Worm (Caenorhabditis elegans) whole organism, young adult: Measurements from ENCODE around the gene col-167.
A peak's percentile ranks its signal among the peaks of the same experiment; 100 is the strongest.

Experiments
- B0261.1 ChIP-seq: sonication (generic microtip); optimal IDR thresholded peaks from 2 replicates; lab custom pipeline; 2016; ENCODE audit warnings: mild to moderate bottlenecking, missing genetic modification characterization, moderate library complexity, missing compliant biosample characterization
- C17E4.6 ChIP-seq: fragments of 200-800 bp; sonication (Bioruptor generic); IDR thresholded peaks from 2 replicates; pipeline ENCODE4 v1.3.6; 2022; ENCODE audit warnings: missing genetic modification reagents, missing genetic modification characterization, missing compliant biosample characterization
- F39B2.1 ChIP-seq: fragments of 200-800 bp; sonication (Bioruptor generic); IDR thresholded peaks from 2 replicates; pipeline ENCODE4 v1.3.6; 2022; ENCODE audit warnings: missing genetic modification reagents, missing genetic modification characterization, missing compliant biosample characterization
- K12H6.12 ChIP-seq: fragments of 200-800 bp; sonication (Bioruptor generic); optimal IDR thresholded peaks from 2 replicates; lab custom pipeline; 2018; ENCODE audit warnings: mild to moderate bottlenecking, missing genetic modification characterization, missing compliant biosample characterization
- T07F8.4 ChIP-seq: sonication (generic microtip); optimal IDR thresholded peaks from 2 replicates; lab custom pipeline; 2016; ENCODE audit warnings: mild to moderate bottlenecking, missing genetic modification characterization, moderate library complexity, missing compliant biosample characterization
- Y56A3A.18 ChIP-seq: fragments of 200-800 bp; sonication (Bioruptor generic); IDR thresholded peaks from 2 replicates; pipeline ENCODE4 v1.3.6; 2022; ENCODE audit warnings: missing genetic modification reagents, missing genetic modification characterization, missing compliant biosample characterization
- ama-1 ChIP-seq, 3 experiments: fragments of 150-350 bp in 1 of 3; sonication (generic microtip) in 2 of 3; optimal IDR thresholded peaks; 2 replicates each; lab custom pipeline; 2014 to 2018; ENCODE audit warnings: missing biosample characterization in 2 of 3, missing genetic modification characterization in 2 of 3, missing genetic modification reagents in 2 of 3
- aptf-3 ChIP-seq: fragments of 200-800 bp; sonication (Bioruptor generic); IDR thresholded peaks from 2 replicates; pipeline ENCODE4 v1.3.6; 2022; ENCODE audit warnings: missing genetic modification characterization, missing compliant biosample characterization
- attf-5 ChIP-seq: fragments of 200-800 bp; sonication (Bioruptor generic); optimal IDR thresholded peaks from 2 replicates; lab custom pipeline; 2018; ENCODE audit warnings: mild to moderate bottlenecking, missing genetic modification characterization, missing compliant biosample characterization
- cebp-1 ChIP-seq, 2 experiments: fragments of 200-800 bp in 1 of 2; sonication (Bioruptor generic) in 1 of 2; sonication (generic microtip) in 1 of 2; IDR thresholded peaks in 1 of 2; optimal IDR thresholded peaks in 1 of 2; 2 replicates each; pipeline versions ENCODE4 v1.3.6 to Lab custom; 2017 to 2022; ENCODE audit warnings: missing compliant biosample characterization in 2 of 2, missing genetic modification characterization in 2 of 2, mild to moderate bottlenecking in 1 of 2, missing genetic modification reagents in 1 of 2, moderate library complexity in 1 of 2
- die-1 ChIP-seq: sonication (generic microtip); optimal IDR thresholded peaks from 2 replicates; lab custom pipeline; 2016; ENCODE audit warnings: missing genotype, mild to moderate bottlenecking, missing genetic modification characterization, missing compliant biosample characterization
- egl-44 ChIP-seq: fragments of 200-800 bp; sonication (Bioruptor generic); IDR thresholded peaks from 2 replicates; pipeline ENCODE4 v1.3.6; 2022; ENCODE audit warnings: missing genetic modification reagents, missing genetic modification characterization, missing compliant biosample characterization
- egrh-3 ChIP-seq: fragments of 200-800 bp; sonication (Bioruptor generic); IDR thresholded peaks from 2 replicates; pipeline ENCODE4 v1.3.6; 2022; ENCODE audit warnings: missing genetic modification reagents, missing genetic modification characterization, missing compliant biosample characterization
- ekl-4 ChIP-seq: fragments of 200-800 bp; sonication (Bioruptor generic); IDR thresholded peaks from 2 replicates; pipeline ENCODE4 v1.3.6; 2022; ENCODE audit warnings: missing genetic modification reagents, missing genetic modification characterization, missing compliant biosample characterization
- him-1 ChIP-seq: sonication (generic microtip); optimal IDR thresholded peaks from 2 replicates; lab custom pipeline; 2016; ENCODE audit warnings: missing genotype, missing genetic modification reagents, missing genetic modification characterization, missing compliant biosample characterization
- hlh-26 ChIP-seq: fragments of 200-800 bp; sonication (Bioruptor generic); conservative IDR thresholded peaks from 2 replicates; pipeline ENCODE4 v1.3.6; 2022; ENCODE audit warnings: missing genetic modification reagents, missing genetic modification characterization, missing compliant biosample characterization
- hmg-20 ChIP-seq: fragments of 200-800 bp; sonication (Bioruptor generic); IDR thresholded peaks from 2 replicates; pipeline ENCODE4 v1.3.6; 2022; ENCODE audit warnings: missing genetic modification reagents, missing genetic modification characterization, missing compliant biosample characterization
- nfyb-1 ChIP-seq: fragments of 200-800 bp; sonication (Bioruptor generic); IDR thresholded peaks from 2 replicates; pipeline ENCODE4 v1.3.6; 2022; ENCODE audit warnings: missing genetic modification reagents, missing genetic modification characterization, missing compliant biosample characterization
- nhr-179 ChIP-seq: sonication (generic microtip); optimal IDR thresholded peaks from 2 replicates; lab custom pipeline; 2016; ENCODE audit warnings: mild to moderate bottlenecking, missing genetic modification characterization, missing compliant biosample characterization
- nhr-90 ChIP-seq: sonication (generic microtip); optimal IDR thresholded peaks from 2 replicates; lab custom pipeline; 2016; ENCODE audit warnings: missing genotype, mild to moderate bottlenecking, missing genetic modification characterization, missing compliant biosample characterization
- rcor-1 ChIP-seq: fragments of 200-800 bp; sonication (Bioruptor generic); IDR thresholded peaks from 2 replicates; pipeline ENCODE4 v1.3.6; 2022; ENCODE audit warnings: missing genetic modification reagents, missing genetic modification characterization, missing compliant biosample characterization
- repo-1 ChIP-seq: sonication (generic microtip); optimal IDR thresholded peaks from 2 replicates; lab custom pipeline; 2017; ENCODE audit warnings: mild to moderate bottlenecking, missing genetic modification characterization, missing compliant biosample characterization
- tbx-9 ChIP-seq: sonication (generic microtip); optimal IDR thresholded peaks from 2 replicates; lab custom pipeline; 2016; ENCODE audit warnings: borderline replicate concordance, missing genetic modification characterization, inconsistent platforms, missing compliant biosample characterization
- zfh-2 ChIP-seq: fragments of 200-800 bp; sonication (Bioruptor generic); conservative IDR thresholded peaks from 2 replicates; pipeline ENCODE4 v1.3.6; 2022; ENCODE audit warnings: missing genetic modification reagents, missing genetic modification characterization, missing compliant biosample characterization
- ztf-25 ChIP-seq: fragments of 200-800 bp; sonication (Bioruptor generic); IDR thresholded peaks from 2 replicates; pipeline ENCODE4 v1.3.6; 2022; ENCODE audit warnings: missing genetic modification reagents, missing genetic modification characterization, missing compliant biosample characterization

col-167 gene

ce11 chrX:6371192-6372116 lies 48.2 kb downstream of the col-167 start (continued):
- TF ChIP-seq egl-44 (GFP tag; lab: Robert Waterston, UW) (peak; percentile 78; the same call in 1 of the 2 replicates), nhr-90 (tag; lab: Kevin White, UChicago) (peak; percentile 81), Y56A3A.18 (GFP tag; lab: Robert Waterston, UW) (no peak; the same call in 1 of the 2 replicates), die-1 (tag; lab: Kevin White, UChicago) (peak; percentile 80), aptf-3 (GFP tag; lab: Robert Waterston, UW) (peak; percentile 75; the same call in 1 of the 2 replicates), F39B2.1 (GFP tag; lab: Robert Waterston, UW) (no peak), hmg-20 (GFP tag; lab: Robert Waterston, UW) (no peak), egrh-3 (GFP tag; lab: Robert Waterston, UW) (no peak), ama-1 (optimal IDR thresholded peaks at IDR 0.05; lab: Kevin White, UChicago) (no peak), ama-1 (GFP tag; optimal IDR thresholded peaks at IDR 0.05; lab: Kevin White, UChicago) (peak in 1 of 2 experiments; percentile 78), C17E4.6 (GFP tag; lab: Robert Waterston, UW) (no peak), attf-5 (GFP tag; lab: Kevin White, UChicago) (peak; percentile 42), nfyb-1 (GFP tag; lab: Robert Waterston, UW) (peak; percentile 88), repo-1 (tag; lab: Kevin White, UChicago) (peak; percentile 56), him-1 (tag; lab: Kevin White, UChicago) (peak; percentile 93), K12H6.12 (tag; lab: Kevin White, UChicago) (peak; percentile 47), T07F8.4 (peak; percentile 61), tbx-9 (tag; lab: Kevin White, UChicago) (peak; percentile 13), cebp-1 (GFP tag; IDR thresholded peaks at IDR 0.05; lab: Robert Waterston, UW) (no peak), cebp-1 (tag; optimal IDR thresholded peaks at IDR 0.05; lab: Kevin White, UChicago) (no peak), nhr-179 (tag; lab: Kevin White, UChicago) (peak; percentile 58), ekl-4 (0 out of 2 replicates have a peak, but pooled peaks have one; percentile 27)

DNA sequence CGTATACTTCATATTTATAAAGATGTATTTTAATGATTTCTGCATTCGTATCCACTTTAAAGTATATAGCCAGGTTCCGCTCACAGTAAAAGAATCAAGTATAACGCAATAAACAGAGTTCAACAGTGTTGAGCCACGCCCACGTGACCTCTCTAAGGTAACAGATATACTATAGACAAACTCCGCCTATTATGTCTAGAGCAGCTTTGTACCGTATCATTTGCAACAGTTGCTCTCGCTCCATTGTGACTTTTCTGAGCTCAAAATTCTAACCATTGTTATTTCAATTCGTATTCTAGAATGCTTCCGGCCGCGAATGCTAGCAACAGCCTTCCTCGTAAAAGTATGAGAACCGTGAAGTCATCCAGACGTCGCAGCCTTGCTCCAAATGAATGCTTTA lies 50.1 kb downstream of the col-167 start, which contains the start of gene C03B1.17:
Gene C03B1.17 (plus strand): TSS at position 301 of the 400 bp plus-strand sequence.
- TF ChIP-seq rcor-1 (GFP tag; lab: Robert Waterston, UW) (no peak), B0261.1 (tag; lab: Kevin White, UChicago) (no peak), hlh-26 (GFP tag; lab: Robert Waterston, UW) (no peak), ztf-25 (GFP tag; lab: Robert Waterston, UW) (no peak), zfh-2 (GFP tag; lab: Robert Waterston, UW) (no peak)
